Fruit fly (Drosophila melanogaster) Kc167 (cell line): Measurements from ENCODE around the gene Septin2.

ENCODE experiments used
- Myc ChIP-seq: fragments of >200 bp; optimal IDR thresholded peaks from 2 replicates; lab custom pipeline; 2017; ENCODE audit warnings: missing external identifiers
- Sin3A ChIP-seq: fragments of >200 bp; optimal IDR thresholded peaks from 2 replicates; lab custom pipeline; 2018; ENCODE audit warnings: missing external identifiers
- h ChIP-seq: fragments of >200 bp; optimal IDR thresholded peaks from 3 replicates; lab custom pipeline; 2018; ENCODE audit warnings: missing external identifiers
- insv ChIP-seq: fragments of >200 bp; optimal IDR thresholded peaks from 3 replicates; lab custom pipeline; 2018; ENCODE audit warnings: missing external identifiers
- psq ChIP-seq: fragments of >200 bp; optimal IDR thresholded peaks from 2 replicates; lab custom pipeline; 2017; ENCODE audit warnings: missing external identifiers
- ttk ChIP-seq: sonication (Bioruptor generic); optimal IDR thresholded peaks from 2 replicates; lab custom pipeline; 2017; ENCODE audit warnings: missing external identifiers

Septin2 gene

DNA sequence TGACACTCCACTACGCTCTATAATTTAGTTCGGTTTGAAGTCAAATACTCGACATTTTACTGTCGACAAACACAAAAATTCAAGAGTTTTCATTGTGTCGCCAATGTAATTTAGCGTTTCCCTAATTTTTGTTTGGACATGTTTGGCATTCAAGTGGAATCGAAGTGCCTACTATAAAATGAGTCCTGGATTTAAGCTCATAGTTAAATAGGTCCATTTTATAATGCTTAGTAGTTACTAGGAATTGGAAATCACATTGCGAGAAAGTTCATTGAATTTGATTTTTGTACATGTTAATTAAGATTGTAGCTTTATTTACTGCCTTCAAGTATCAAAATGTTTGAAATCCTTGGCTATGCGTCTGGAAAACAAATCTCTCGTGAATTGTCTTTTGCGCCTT lies 33.9 kb downstream of the Septin2 start, which contains the start of gene att-ORFB:
Gene att-ORFB (minus strand): TSS at position 101 of the 400 bp plus-strand sequence.
- no peak for TF ChIP-seq Myc (lab: Kevin White, UChicago)
- no peak for TF ChIP-seq insv
- TF ChIP-seq psq (lab: Kevin White, UChicago), result no peak
- TF ChIP-seq h (lab: Kevin White, UChicago), result no peak
- no peak for TF ChIP-seq Sin3A (lab: Kevin White, UChicago)
- no peak for TF ChIP-seq ttk

dm6 chr3R:20552093-20552492 lies 36.1 kb downstream of the Septin2 start, which contains the start of gene Stat92E:
TSS of gene Stat92E (minus strand) at chr3R:20552311.
- TF ChIP-seq h (lab: Kevin White, UChicago), result no peak
- no peak for TF ChIP-seq Myc (lab: Kevin White, UChicago)

- TF ChIP-seq psq (lab: Kevin White, UChicago) (no peak), h (lab: Kevin White, UChicago) (no peak), Myc (lab: Kevin White, UChicago) (no peak), insv (no peak), ttk (no peak), Sin3A (lab: Kevin White, UChicago) (no peak)
Measured at dm6 chr3R:20551487-20552079, 36.6 kb downstream of the Septin2 start.

DNA sequence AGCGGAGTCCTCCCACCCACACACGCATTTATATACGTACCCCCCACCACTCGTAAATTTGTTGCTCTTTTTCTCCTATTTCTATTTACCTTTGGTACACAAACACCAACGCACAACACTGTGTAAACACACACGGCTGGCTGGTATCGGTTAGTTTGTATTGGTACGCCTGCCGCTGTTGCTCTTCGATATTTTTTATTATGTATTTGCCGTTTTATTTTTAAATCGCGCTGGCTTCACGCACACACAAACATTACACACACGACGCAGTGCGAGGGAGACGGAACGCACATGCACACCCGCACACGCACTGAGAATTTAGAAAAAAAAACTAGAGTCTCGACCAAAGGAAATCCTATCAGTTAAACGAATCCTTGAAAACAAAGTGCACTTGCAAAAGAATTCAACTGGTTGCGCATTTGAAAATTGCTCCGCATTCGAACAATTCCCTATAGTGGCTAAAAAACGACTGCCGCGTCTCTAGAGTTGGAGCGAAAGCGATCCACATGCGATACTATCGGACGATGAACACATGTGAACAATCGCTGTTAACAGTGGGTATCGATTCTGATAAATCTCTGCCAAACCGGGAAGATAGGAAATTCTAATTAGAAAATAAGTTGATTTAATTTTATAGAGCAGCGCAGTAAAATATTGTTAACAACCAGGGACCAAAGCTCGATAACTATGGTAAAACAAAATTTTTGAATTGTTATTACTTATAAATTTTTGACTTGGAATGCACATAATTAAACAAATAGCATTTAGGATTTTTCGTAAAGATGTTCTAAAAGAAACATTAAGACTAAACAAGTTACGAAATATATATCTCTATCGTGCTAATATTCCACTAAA lies 37.3 kb downstream of the Septin2 start:
- no peak for TF ChIP-seq ttk
- no peak for TF ChIP-seq insv
- TF ChIP-seq psq (lab: Kevin White, UChicago), result no peak
- TF ChIP-seq h (lab: Kevin White, UChicago), result no peak
- TF ChIP-seq Myc (lab: Kevin White, UChicago), result no peak

DNA sequence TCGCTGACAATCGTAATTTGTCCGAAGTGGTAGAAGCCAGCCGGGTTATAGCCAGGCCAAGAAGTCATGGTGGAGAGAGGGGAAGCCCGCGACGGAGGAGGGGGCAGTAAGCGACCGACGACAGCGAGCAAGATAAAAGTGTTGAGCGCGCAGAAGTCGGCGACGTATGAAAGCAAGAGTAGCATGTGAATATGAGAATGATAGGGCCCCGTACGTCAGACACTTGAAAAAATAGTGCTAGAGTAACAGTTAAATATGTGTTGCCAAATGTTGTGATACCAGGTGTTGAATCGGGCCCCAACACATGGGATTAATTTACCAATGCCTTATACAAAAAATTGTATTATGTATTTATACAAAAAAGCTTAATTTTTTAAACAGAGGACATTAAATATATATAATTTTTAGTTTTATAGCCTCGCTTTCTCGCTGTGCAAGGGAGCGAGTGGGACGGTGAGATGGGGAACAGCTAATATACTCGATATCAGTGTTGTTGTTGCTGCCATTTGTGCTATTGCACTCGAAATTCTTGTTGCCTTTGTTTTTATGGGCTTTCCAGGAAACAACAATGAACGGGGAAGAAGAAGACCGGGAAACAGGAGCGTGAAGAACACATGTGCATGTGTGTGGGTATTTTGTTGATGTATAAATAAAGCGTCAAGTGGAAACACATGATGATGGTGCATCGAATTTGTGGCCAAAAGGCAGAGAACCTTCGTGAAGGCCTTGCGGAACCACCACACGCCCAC lies 38.1 kb downstream of the Septin2 start:
- TF ChIP-seq Myc (lab: Kevin White, UChicago) (no peak), Sin3A (lab: Kevin White, UChicago) (no peak), psq (lab: Kevin White, UChicago) (no peak), insv (no peak), ttk (no peak), h (lab: Kevin White, UChicago) (no peak)

DNA sequence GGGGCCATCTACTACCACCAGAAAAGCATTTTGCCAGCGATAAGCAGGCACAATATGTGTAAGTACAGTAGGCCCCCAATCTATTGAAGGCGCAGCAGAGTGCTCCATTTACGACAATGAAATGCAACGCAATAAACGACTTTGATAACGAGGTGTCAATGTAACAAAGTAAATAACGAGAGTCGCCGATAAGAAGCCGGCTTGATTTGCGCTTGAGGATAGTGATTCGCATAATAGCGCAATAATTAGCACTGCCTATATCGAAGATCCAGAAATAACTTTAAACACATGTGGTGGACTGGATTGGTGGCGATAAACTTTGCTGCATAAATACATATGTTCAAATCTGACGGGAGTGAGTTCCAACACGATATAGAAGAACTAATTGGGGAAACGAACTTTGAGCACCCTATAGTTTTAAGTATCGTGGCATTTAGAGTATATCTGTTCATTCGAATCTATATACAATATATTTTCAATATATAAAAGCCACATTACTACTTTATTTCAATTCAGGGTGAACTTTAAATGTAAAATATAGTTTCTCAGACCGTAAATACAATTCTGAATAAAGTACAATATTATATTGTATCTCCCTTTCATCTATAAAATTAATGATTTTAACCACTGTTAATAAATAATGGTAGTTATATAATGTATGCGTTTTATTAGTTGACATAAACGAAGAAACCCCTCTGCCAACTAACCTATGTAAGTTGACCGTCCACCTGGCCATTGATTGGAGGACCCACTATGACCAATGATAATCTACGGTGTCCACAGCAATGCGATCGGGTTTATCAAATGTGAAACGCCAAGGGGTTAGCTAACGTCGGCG lies 38.9 kb downstream of the Septin2 start:
- no peak for TF ChIP-seq insv
- no peak for TF ChIP-seq Sin3A (lab: Kevin White, UChicago)

DNA sequence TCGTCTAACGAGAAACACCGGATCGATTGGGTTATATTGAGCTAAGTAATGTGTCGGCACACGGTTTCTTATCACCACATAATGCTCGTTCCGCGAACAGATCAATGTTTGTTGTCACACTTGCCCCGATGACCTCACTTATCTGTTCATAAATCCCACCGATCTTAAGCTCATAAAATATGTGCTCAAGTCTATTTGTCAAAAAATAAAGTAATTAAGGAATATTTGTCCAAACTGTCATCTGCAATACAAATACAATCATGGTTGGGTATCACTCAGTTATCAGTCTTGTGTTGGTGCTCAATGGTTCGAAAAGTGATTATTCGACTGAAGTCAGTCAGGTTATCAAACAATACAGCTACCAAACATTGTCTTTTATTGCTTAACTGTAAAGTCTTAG lies 39.9 kb downstream of the Septin2 start:
- TF ChIP-seq Myc (lab: Kevin White, UChicago) (no peak), h (lab: Kevin White, UChicago) (no peak), psq (lab: Kevin White, UChicago) (no peak), insv (no peak), ttk (no peak), Sin3A (lab: Kevin White, UChicago) (no peak)

- TF ChIP-seq ttk, result no peak
- TF ChIP-seq Sin3A (lab: Kevin White, UChicago), result no peak
- TF ChIP-seq Myc (lab: Kevin White, UChicago), result no peak
- no peak for TF ChIP-seq insv
- TF ChIP-seq psq (lab: Kevin White, UChicago), result no peak
- TF ChIP-seq h (lab: Kevin White, UChicago), result no peak
Measured at dm6 chr3R:20547758-20548157, 40.4 kb downstream of the Septin2 start.

DNA sequence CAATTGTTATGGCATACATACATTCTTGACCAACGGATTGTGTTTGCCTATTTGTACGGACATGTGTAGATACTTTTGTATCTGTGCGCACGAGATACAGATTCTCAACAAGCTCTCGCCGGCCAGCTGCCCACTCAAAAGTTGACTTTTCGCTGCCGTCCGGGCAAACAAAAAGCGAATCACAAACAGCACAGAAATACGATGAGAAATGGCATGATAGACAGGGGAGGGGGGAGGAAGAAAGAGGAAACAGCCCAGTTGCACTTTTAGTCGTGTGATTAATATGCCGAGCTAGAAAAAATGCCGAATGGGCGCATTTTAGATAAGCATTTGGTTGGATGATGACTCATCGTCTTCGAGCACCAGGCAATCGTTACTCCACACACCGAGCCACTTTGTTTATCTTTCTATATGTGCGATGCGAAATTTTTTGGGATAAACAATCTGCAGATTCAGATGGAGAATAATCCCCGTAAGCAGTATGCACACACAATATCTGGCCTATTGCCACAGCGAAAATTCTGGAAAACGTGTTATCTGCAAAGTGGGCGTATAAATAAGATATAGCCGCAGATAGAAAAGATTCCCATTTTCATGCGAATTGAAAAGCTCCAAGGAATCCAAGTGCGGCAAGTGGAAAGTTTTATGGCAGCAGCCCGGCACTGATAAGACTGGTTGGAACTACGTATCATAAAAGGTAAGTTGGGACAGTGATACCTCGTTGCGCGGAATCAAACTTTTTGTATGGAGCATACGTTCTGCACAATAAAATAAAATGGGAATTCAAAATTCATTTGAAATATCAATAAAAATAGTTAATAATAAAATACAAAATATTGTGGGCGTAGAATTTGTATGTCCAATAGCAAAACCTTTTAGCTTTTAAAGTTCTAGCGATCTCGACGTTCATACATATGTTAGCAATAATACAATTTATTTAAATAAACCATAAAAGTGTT lies 41.2 kb downstream of the Septin2 start:
- TF ChIP-seq Myc (lab: Kevin White, UChicago), result no peak
- no peak for TF ChIP-seq psq (lab: Kevin White, UChicago)

- TF ChIP-seq ttk, result no peak
- no peak for TF ChIP-seq psq (lab: Kevin White, UChicago)
- TF ChIP-seq h (lab: Kevin White, UChicago), result no peak
- TF ChIP-seq insv, result no peak
Measured at dm6 chr3R:20545678-20546077, 42.5 kb downstream of the Septin2 start.

DNA sequence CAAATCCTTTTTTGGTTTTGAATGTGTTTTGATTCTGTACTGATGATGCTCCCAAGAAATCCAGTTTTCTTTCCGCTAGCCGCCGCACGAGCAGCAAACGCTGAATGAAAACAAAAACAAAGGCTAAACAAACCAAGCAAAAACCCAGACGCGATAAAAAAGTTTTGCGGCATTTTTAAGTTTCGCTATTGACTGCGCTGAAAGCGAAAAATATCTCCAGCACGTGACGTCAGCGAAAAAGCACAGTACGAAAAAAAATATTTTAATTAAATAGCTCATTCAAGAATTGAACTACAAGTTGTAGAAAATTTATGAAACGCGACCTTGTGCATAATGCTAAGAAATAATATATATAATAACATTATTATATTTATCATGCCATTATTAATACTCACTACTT lies 43.2 kb downstream of the Septin2 start:
- no peak for TF ChIP-seq insv
- no peak for TF ChIP-seq Myc (lab: Kevin White, UChicago)
- TF ChIP-seq Sin3A (lab: Kevin White, UChicago), result no peak
- TF ChIP-seq psq (lab: Kevin White, UChicago), result no peak
- TF ChIP-seq h (lab: Kevin White, UChicago), result no peak
- no peak for TF ChIP-seq ttk
